Worm (Caenorhabditis elegans) whole organism, L2 larva: ENCODE measurements around the gene srw-23.

Source experiments
- ZK546.5 ChIP-seq: sonication (generic microtip); optimal IDR thresholded peaks from 2 replicates; lab custom pipeline; 2017; ENCODE audit warnings: missing biosample characterization, missing genetic modification characterization
- aly-2 ChIP-seq: fragments of 150-350 bp; optimal IDR thresholded peaks from 2 replicates; lab custom pipeline; 2014; ENCODE audit warnings: missing biosample characterization, missing genetic modification characterization
- ama-1 ChIP-seq: fragments of 150-350 bp; optimal IDR thresholded peaks from 2 replicates; lab custom pipeline; 2018; ENCODE audit warnings: inconsistent platforms
- lin-13 ChIP-seq: fragments of 150-350 bp; optimal IDR thresholded peaks from 2 replicates; lab custom pipeline; 2014; ENCODE audit warnings: missing biosample characterization, missing genetic modification reagents, missing genetic modification characterization
- lin-39 ChIP-seq: fragments of 150-350 bp; optimal IDR thresholded peaks from 2 replicates; lab custom pipeline; 2014; ENCODE audit warnings: missing biosample characterization, missing genetic modification reagents, missing genetic modification characterization
- nhr-11 ChIP-seq: fragments of 150-350 bp; optimal IDR thresholded peaks from 2 replicates; lab custom pipeline; 2014; ENCODE audit warnings: missing biosample characterization, missing genetic modification characterization
- nhr-12 ChIP-seq: fragments of 150-350 bp; optimal IDR thresholded peaks from 2 replicates; lab custom pipeline; 2014; ENCODE audit warnings: missing biosample characterization, missing genetic modification characterization
- nhr-237 ChIP-seq: fragments of 150-350 bp; optimal IDR thresholded peaks from 2 replicates; lab custom pipeline; 2014; ENCODE audit warnings: missing biosample characterization, missing genetic modification characterization
- nhr-25 ChIP-seq: fragments of 150-350 bp; sonication (generic microtip); optimal IDR thresholded peaks from 3 replicates; lab custom pipeline; 2014; ENCODE audit warnings: missing biosample characterization, missing genetic modification characterization
- snpc-4 ChIP-seq: fragments of 150-350 bp; optimal IDR thresholded peaks from 2 replicates; lab custom pipeline; 2014; ENCODE audit warnings: missing biosample characterization, missing genetic modification characterization
- unc-62 ChIP-seq: fragments of 150-350 bp; optimal IDR thresholded peaks from 2 replicates; lab custom pipeline; 2014; ENCODE audit warnings: missing biosample characterization, missing genetic modification reagents, missing genetic modification characterization
- ztf-11 ChIP-seq: sonication (generic microtip); optimal IDR thresholded peaks from 2 replicates; lab custom pipeline; 2017; ENCODE audit warnings: missing biosample characterization, missing genetic modification characterization

ce11 chrV:16909871-16910270 lies 36.1 kb downstream of the srw-23 start, which contains the start of gene F09C6.16:
- TF ChIP-seq nhr-25: no peak
- TF ChIP-seq ztf-11 (tag; lab: Kevin White, UChicago): no peak
- no peak for TF ChIP-seq nhr-237 (tag; lab: Kevin White, UChicago)
- TF ChIP-seq lin-13: no peak
- TF ChIP-seq nhr-11: no peak
- no peak for TF ChIP-seq ama-1 (lab: Kevin White, UChicago)
- no peak for TF ChIP-seq ZK546.5 (tag; lab: Kevin White, UChicago)
- no peak for TF ChIP-seq unc-62 (GFP tag; lab: Kevin White, UChicago)
- no peak for TF ChIP-seq nhr-12 (tag; lab: Kevin White, UChicago)
- no peak for TF ChIP-seq lin-39 (tag; lab: Kevin White, UChicago)
- TF ChIP-seq snpc-4 (tag; lab: Kevin White, UChicago): no peak
- no peak for TF ChIP-seq aly-2 (tag; lab: Kevin White, UChicago)
